Worm (Caenorhabditis elegans) whole organism, L2 larva: Measurements from ENCODE around the gene mks-5.
A peak's percentile ranks its signal among the peaks of the same experiment; 100 is the strongest.

ENCODE experiments used
- C34F6.9 ChIP-seq: fragments of 150-350 bp; optimal IDR thresholded peaks from 2 replicates; lab custom pipeline; 2014; ENCODE audit warnings: missing biosample characterization, missing genetic modification characterization
- F13H6.1 ChIP-seq: sonication (generic microtip); optimal IDR thresholded peaks from 2 replicates; lab custom pipeline; 2016; ENCODE audit warnings: missing genetic modification characterization, missing compliant biosample characterization
- ZK546.5 ChIP-seq: sonication (generic microtip); optimal IDR thresholded peaks from 2 replicates; lab custom pipeline; 2017; ENCODE audit warnings: missing biosample characterization, missing genetic modification characterization
- alr-1 ChIP-seq: fragments of 150-350 bp; optimal IDR thresholded peaks from 2 replicates; lab custom pipeline; 2014; ENCODE audit warnings: missing biosample characterization, missing genetic modification characterization
- ama-1 ChIP-seq: fragments of 150-350 bp; optimal IDR thresholded peaks from 2 replicates; lab custom pipeline; 2018; ENCODE audit warnings: inconsistent platforms
- blmp-1 ChIP-seq: sonication (generic microtip); optimal IDR thresholded peaks from 2 replicates; lab custom pipeline; 2017; ENCODE audit warnings: missing genetic modification characterization, mild to moderate bottlenecking, missing compliant biosample characterization, antibody characterized with exemption, moderate library complexity; ENCODE audit not compliant: insufficient read depth
- ceh-16 ChIP-seq: fragments of 150-350 bp; optimal IDR thresholded peaks from 2 replicates; lab custom pipeline; 2014; ENCODE audit warnings: missing biosample characterization, missing genetic modification characterization
- ceh-82 ChIP-seq: fragments of 150-350 bp; optimal IDR thresholded peaks from 2 replicates; lab custom pipeline; 2014; ENCODE audit warnings: missing biosample characterization, missing genetic modification characterization
- crh-2 ChIP-seq: sonication (generic microtip); optimal IDR thresholded peaks from 2 replicates; lab custom pipeline; 2017; ENCODE audit warnings: missing biosample characterization, missing genetic modification characterization
- dmd-4 ChIP-seq: sonication (generic microtip); optimal IDR thresholded peaks from 2 replicates; lab custom pipeline; 2017; ENCODE audit warnings: missing biosample characterization, missing genetic modification characterization
- egl-27 ChIP-seq: sonication (generic microtip); optimal IDR thresholded peaks from 3 replicates; lab custom pipeline; 2017; ENCODE audit warnings: missing biosample characterization, missing genetic modification reagents, missing genetic modification characterization
- elt-1 ChIP-seq: fragments of 150-350 bp; optimal IDR thresholded peaks from 2 replicates; lab custom pipeline; 2014; ENCODE audit warnings: missing biosample characterization, missing genetic modification characterization
- elt-3 ChIP-seq: sonication (generic microtip); optimal IDR thresholded peaks from 2 replicates; lab custom pipeline; 2017; ENCODE audit warnings: missing biosample characterization, missing genetic modification characterization
- fos-1 ChIP-seq: fragments of 150-350 bp; optimal IDR thresholded peaks from 2 replicates; lab custom pipeline; 2014; ENCODE audit warnings: missing biosample characterization, missing genetic modification characterization
- gmeb-1 ChIP-seq: fragments of 150-350 bp; optimal IDR thresholded peaks from 2 replicates; lab custom pipeline; 2014; ENCODE audit warnings: missing biosample characterization, missing genetic modification characterization
- lin-11 ChIP-seq: fragments of 150-350 bp; sonication (generic microtip); optimal IDR thresholded peaks from 2 replicates; lab custom pipeline; 2014; ENCODE audit warnings: missing biosample characterization, missing genetic modification characterization, inconsistent platforms, mixed read lengths
- lin-13 ChIP-seq: fragments of 150-350 bp; optimal IDR thresholded peaks from 2 replicates; lab custom pipeline; 2014; ENCODE audit warnings: missing biosample characterization, missing genetic modification reagents, missing genetic modification characterization
- lin-39 ChIP-seq: fragments of 150-350 bp; optimal IDR thresholded peaks from 2 replicates; lab custom pipeline; 2014; ENCODE audit warnings: missing biosample characterization, missing genetic modification reagents, missing genetic modification characterization
- lsy-2 ChIP-seq, 2 experiments: fragments of 150-350 bp in 1 of 2; sonication (generic microtip) in 1 of 2; optimal IDR thresholded peaks; 2 replicates each; lab custom pipeline; 2014 to 2017; ENCODE audit warnings: missing biosample characterization in 2 of 2, missing genetic modification characterization in 2 of 2
- mab-5 ChIP-seq: fragments of 150-350 bp; optimal IDR thresholded peaks from 2 replicates; lab custom pipeline; 2014; ENCODE audit warnings: missing biosample characterization, missing genetic modification characterization
- mdl-1 ChIP-seq, 2 experiments: fragments of 150-350 bp in 1 of 2; sonication (generic microtip) in 1 of 2; optimal IDR thresholded peaks; 2 replicates each; lab custom pipeline; 2017; ENCODE audit warnings: missing biosample characterization in 2 of 2, missing genetic modification characterization in 2 of 2
- nhr-11 ChIP-seq: fragments of 150-350 bp; optimal IDR thresholded peaks from 2 replicates; lab custom pipeline; 2014; ENCODE audit warnings: missing biosample characterization, missing genetic modification characterization
- nhr-12 ChIP-seq: fragments of 150-350 bp; optimal IDR thresholded peaks from 2 replicates; lab custom pipeline; 2014; ENCODE audit warnings: missing biosample characterization, missing genetic modification characterization
- nhr-21 ChIP-seq: fragments of 150-350 bp; optimal IDR thresholded peaks from 2 replicates; lab custom pipeline; 2014; ENCODE audit warnings: missing biosample characterization, missing genetic modification characterization
- nhr-23 ChIP-seq: fragments of 150-350 bp; optimal IDR thresholded peaks from 2 replicates; lab custom pipeline; 2014; ENCODE audit warnings: missing biosample characterization, missing genetic modification reagents, missing genetic modification characterization
- nhr-237 ChIP-seq: fragments of 150-350 bp; optimal IDR thresholded peaks from 2 replicates; lab custom pipeline; 2014; ENCODE audit warnings: missing biosample characterization, missing genetic modification characterization
- nhr-25 ChIP-seq: fragments of 150-350 bp; sonication (generic microtip); optimal IDR thresholded peaks from 3 replicates; lab custom pipeline; 2014; ENCODE audit warnings: missing biosample characterization, missing genetic modification characterization
- nhr-6 ChIP-seq: fragments of 150-350 bp; optimal IDR thresholded peaks from 2 replicates; lab custom pipeline; 2014; ENCODE audit warnings: missing biosample characterization, missing genetic modification characterization
- nhr-77 ChIP-seq: fragments of 150-350 bp; optimal IDR thresholded peaks from 2 replicates; lab custom pipeline; 2014; ENCODE audit warnings: missing biosample characterization, missing genetic modification characterization
- peb-1 ChIP-seq: fragments of 150-350 bp; optimal IDR thresholded peaks from 2 replicates; lab custom pipeline; 2014; ENCODE audit warnings: missing biosample characterization, missing genetic modification characterization
- skn-1 ChIP-seq: sonication (generic microtip); optimal IDR thresholded peaks from 2 replicates; lab custom pipeline; 2017; ENCODE audit warnings: missing biosample characterization, missing genetic modification characterization
- sma-3 ChIP-seq: sonication (generic microtip); optimal IDR thresholded peaks from 2 replicates; lab custom pipeline; 2016; ENCODE audit warnings: missing genetic modification reagents, missing genetic modification characterization, missing compliant biosample characterization
- sma-9 ChIP-seq, 2 experiments: fragments of 150-350 bp in 1 of 2; sonication (generic microtip) in 1 of 2; optimal IDR thresholded peaks; 2 replicates each; lab custom pipeline; 2014 to 2016; ENCODE audit warnings: missing genetic modification characterization in 2 of 2, mild to moderate bottlenecking in 1 of 2, missing biosample characterization in 1 of 2, missing compliant biosample characterization in 1 of 2, missing genetic modification reagents in 1 of 2, moderate library complexity in 1 of 2
- snpc-4 ChIP-seq: fragments of 150-350 bp; optimal IDR thresholded peaks from 2 replicates; lab custom pipeline; 2014; ENCODE audit warnings: missing biosample characterization, missing genetic modification characterization
- unc-39 ChIP-seq: fragments of 150-350 bp; optimal IDR thresholded peaks from 2 replicates; lab custom pipeline; 2014; ENCODE audit warnings: missing biosample characterization, missing genetic modification characterization
- unc-62 ChIP-seq: fragments of 150-350 bp; optimal IDR thresholded peaks from 2 replicates; lab custom pipeline; 2014; ENCODE audit warnings: missing biosample characterization, missing genetic modification reagents, missing genetic modification characterization
- zag-1 ChIP-seq: fragments of 150-350 bp; optimal IDR thresholded peaks from 2 replicates; lab custom pipeline; 2014; ENCODE audit warnings: missing biosample characterization, missing genetic modification characterization
- ztf-1 ChIP-seq: fragments of 200-800 bp; sonication (Bioruptor generic); conservative IDR thresholded peaks from 2 replicates; pipeline ENCODE4 v1.3.6; 2022; ENCODE audit warnings: missing genetic modification characterization, missing compliant biosample characterization
- ztf-11 ChIP-seq: sonication (generic microtip); optimal IDR thresholded peaks from 2 replicates; lab custom pipeline; 2017; ENCODE audit warnings: missing biosample characterization, missing genetic modification characterization
- ztf-4 ChIP-seq: fragments of 150-350 bp; optimal IDR thresholded peaks from 2 replicates; lab custom pipeline; 2014; ENCODE audit warnings: missing biosample characterization, missing genetic modification characterization

The mks-5 gene

DNA sequence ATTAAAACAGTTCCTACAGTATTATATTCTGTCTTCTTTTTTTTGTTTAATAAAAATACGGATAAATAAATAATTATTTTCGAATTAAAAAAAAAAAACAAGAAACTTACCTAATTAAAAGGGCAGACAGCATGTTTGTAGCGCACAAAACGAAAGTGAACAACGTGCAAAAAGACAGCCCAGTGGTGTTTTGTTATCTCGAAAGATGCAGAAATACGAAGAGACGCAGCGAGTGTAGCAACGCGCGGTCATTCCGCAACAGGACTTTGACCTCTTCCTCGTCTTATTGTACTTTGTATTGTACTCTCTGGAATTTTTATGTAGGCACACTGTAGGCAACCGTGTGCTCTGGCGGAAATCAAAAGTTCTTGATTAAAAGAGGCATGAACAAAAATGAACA, 26.4 kb upstream of the mks-5 start, which contains the start of gene gbh-1:
TSS of gene gbh-1 (minus strand) at position 149 of the 400 bp plus-strand sequence.
- no peak for TF ChIP-seq lsy-2 (tag; optimal IDR thresholded peaks at IDR 0.05; lab: Kevin White, UChicago)
- no peak for TF ChIP-seq ceh-82 (tag; lab: Kevin White, UChicago)
- no peak for TF ChIP-seq egl-27 (tag; lab: Kevin White, UChicago)
- TF ChIP-seq nhr-21, result no peak
- TF ChIP-seq peb-1, result no peak
- TF ChIP-seq blmp-1 (tag; lab: Kevin White, UChicago), result peak; percentile 50
- TF ChIP-seq skn-1, result no peak
- TF ChIP-seq mab-5, result no peak
- TF ChIP-seq ama-1 (lab: Kevin White, UChicago), result no peak
- no peak for TF ChIP-seq nhr-237 (tag; lab: Kevin White, UChicago)
- TF ChIP-seq crh-2, result peak; percentile 28
- TF ChIP-seq elt-3 (tag; lab: Kevin White, UChicago), result no peak
- TF ChIP-seq unc-39 (tag; lab: Kevin White, UChicago), result no peak
- TF ChIP-seq nhr-11, result no peak
- no peak for TF ChIP-seq nhr-6 (tag; lab: Kevin White, UChicago)
- TF ChIP-seq alr-1, result no peak
- TF ChIP-seq nhr-77 (tag; lab: Kevin White, UChicago), result no peak
- TF ChIP-seq ceh-16, result no peak
- peak in 1 of 2 experiments; percentile 6 for TF ChIP-seq mdl-1 (tag; optimal IDR thresholded peaks at IDR 0.05; lab: Kevin White, UChicago)
- TF ChIP-seq gmeb-1 (tag; lab: Kevin White, UChicago), result no peak
- no peak for TF ChIP-seq snpc-4 (tag; lab: Kevin White, UChicago)
- peak; percentile 19 for TF ChIP-seq fos-1 (tag; lab: Kevin White, UChicago)
- no peak for TF ChIP-seq sma-3

- TF ChIP-seq nhr-12 (tag; lab: Kevin White, UChicago), result no peak
- TF ChIP-seq C34F6.9 (tag; lab: Kevin White, UChicago), result no peak
- TF ChIP-seq nhr-23 (tag; lab: Kevin White, UChicago), result no peak
- no peak for TF ChIP-seq elt-1 (tag; lab: Kevin White, UChicago)
- no peak for TF ChIP-seq mab-5
- TF ChIP-seq egl-27 (tag; lab: Kevin White, UChicago), result no peak
- TF ChIP-seq ztf-11 (tag; lab: Kevin White, UChicago), result no peak
- TF ChIP-seq gmeb-1 (tag; lab: Kevin White, UChicago), result no peak
- no peak for TF ChIP-seq nhr-237 (tag; lab: Kevin White, UChicago)
- TF ChIP-seq unc-62, result no peak
- TF ChIP-seq lin-39, result no peak
- no peak for TF ChIP-seq mdl-1 (tag; optimal IDR thresholded peaks at IDR 0.05; lab: Kevin White, UChicago)
These were observed 25.3 kb upstream of the mks-5 start, which contains the start of gene lgc-57 for ce11 chrII:10694713-10695112. Gene lgc-57, plus strand, starts transcription at chrII:10695013.

DNA sequence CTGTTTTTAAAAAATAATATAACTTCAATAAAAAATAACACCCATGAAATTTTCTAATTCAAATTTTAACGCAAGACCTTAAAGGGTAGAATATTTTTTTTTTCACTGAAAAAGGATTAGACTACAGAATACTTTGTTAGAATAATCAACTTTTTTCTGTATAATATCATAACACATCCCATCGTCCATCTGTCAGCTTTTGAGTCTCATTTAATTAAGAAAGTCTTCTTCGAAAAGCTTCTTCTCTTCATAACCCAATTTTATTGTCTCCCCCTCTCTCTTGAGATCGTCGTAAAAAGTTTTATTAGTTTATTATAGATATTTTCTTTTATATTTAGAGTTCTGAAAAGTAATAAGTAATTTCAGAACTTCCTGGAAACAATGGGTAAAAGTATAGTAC, 24.0 kb upstream of the mks-5 start:
- TF ChIP-seq nhr-23 (tag; lab: Kevin White, UChicago) (no peak), lin-13 (GFP tag; lab: Kevin White, UChicago) (no peak), ZK546.5 (no peak), mdl-1 (tag; optimal IDR thresholded peaks at IDR 0.05; lab: Kevin White, UChicago) (no peak), F13H6.1 (tag; lab: Kevin White, UChicago) (no peak), lin-11 (tag; lab: Kevin White, UChicago) (no peak), ztf-4 (tag; lab: Kevin White, UChicago) (no peak), lsy-2 (tag; optimal IDR thresholded peaks at IDR 0.05; lab: Kevin White, UChicago) (no peak), ama-1 (lab: Kevin White, UChicago) (no peak), zag-1 (tag; lab: Kevin White, UChicago) (no peak), unc-39 (tag; lab: Kevin White, UChicago) (no peak), ztf-1 (GFP tag; lab: Robert Waterston, UW) (no peak)

DNA sequence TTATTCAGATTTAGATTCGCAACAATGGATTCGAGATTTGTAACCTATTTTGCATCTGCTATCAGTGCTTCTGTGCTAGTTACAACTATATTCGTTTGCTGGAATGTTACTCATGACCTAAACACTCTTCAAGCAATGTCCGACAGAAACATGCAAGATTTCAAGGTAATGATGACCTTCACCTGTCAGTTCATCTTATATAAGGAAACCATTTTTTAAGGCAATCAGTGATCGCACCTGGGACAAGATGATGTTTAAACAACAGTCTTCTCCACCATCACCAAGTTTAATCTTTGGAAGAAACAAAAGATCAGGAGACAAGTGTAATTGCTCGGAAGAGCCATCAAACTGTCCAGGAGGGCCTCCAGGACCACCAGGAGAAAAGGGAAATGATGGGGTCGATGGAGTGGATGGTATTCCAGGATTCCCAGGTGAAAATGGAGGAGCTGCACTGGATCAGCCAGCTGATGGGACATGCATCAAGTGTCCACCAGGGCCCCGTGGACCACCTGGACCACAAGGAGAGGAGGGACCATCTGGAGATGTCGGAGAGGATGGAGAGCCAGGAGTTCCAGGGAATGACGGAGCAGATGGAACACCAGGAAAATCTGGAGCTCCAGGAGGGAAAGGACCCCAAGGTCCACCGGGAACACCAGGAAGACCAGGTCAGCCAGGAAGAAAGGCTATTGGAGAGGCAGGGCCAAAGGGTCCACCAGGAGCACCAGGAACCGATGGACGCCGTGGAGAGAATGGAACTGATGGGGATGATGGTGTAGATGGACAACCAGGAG, 16.2 kb upstream of the mks-5 start, which contains the start of gene col-79:
TSS of gene col-79 (plus strand) at position 20 of the 791 bp plus-strand sequence.
- TF ChIP-seq snpc-4 (tag; lab: Kevin White, UChicago) (no peak), unc-62 (no peak), nhr-77 (tag; lab: Kevin White, UChicago) (no peak), mdl-1 (tag; optimal IDR thresholded peaks at IDR 0.05; lab: Kevin White, UChicago) (no peak), sma-9 (GFP tag; optimal IDR thresholded peaks at IDR 0.05; lab: Kevin White, UChicago) (peak; percentile 9), sma-9 (tag; optimal IDR thresholded peaks at IDR 0.05; lab: Kevin White, UChicago) (no peak), lsy-2 (tag; optimal IDR thresholded peaks at IDR 0.05; lab: Kevin White, UChicago) (no peak), sma-3 (no peak), dmd-4 (tag; lab: Kevin White, UChicago) (no peak), nhr-25 (tag; lab: Kevin White, UChicago) (peak; percentile 40), ztf-1 (GFP tag; lab: Robert Waterston, UW) (no peak), C34F6.9 (tag; lab: Kevin White, UChicago) (no peak)
